Fruit fly (Drosophila melanogaster) whole organism: ENCODE results near the gene CG13409.

Experiments used
- CG8478 ChIP-seq: fragments of >200 bp; optimal IDR thresholded peaks from 2 replicates; lab custom pipeline; 2018; ENCODE audit warnings: inconsistent platforms
- Dll ChIP-seq: fragments of >200 bp; optimal IDR thresholded peaks from 2 replicates; lab custom pipeline; 2017
- EcR ChIP-seq, 2 experiments: fragments of >200 bp; optimal IDR thresholded peaks; 2 replicates each; lab custom pipeline; 2017; ENCODE audit warnings: missing biosample characterization in 2 of 2, missing genetic modification characterization in 2 of 2, missing genetic modification reagents in 2 of 2
- pan ChIP-seq: fragments of >200 bp; optimal IDR thresholded peaks from 2 replicates; lab custom pipeline; 2017
- psq ChIP-seq: fragments of >200 bp; optimal IDR thresholded peaks from 2 replicates; lab custom pipeline; 2017
- usp ChIP-seq: fragments of >200 bp; optimal IDR thresholded peaks from 2 replicates; lab custom pipeline; 2017; ENCODE audit warnings: missing biosample characterization, missing genetic modification characterization, mixed read lengths

The CG13409 gene

dm6 chr3R:22047412-22047811, 15.7 kb upstream of the CG13409 start:
- TF ChIP-seq EcR (GFP tag; optimal IDR thresholded peaks at IDR 0.05; lab: Kevin White, UChicago) (no peak), pan (no peak), psq (no peak), Dll (no peak), usp (GFP tag; lab: Kevin White, UChicago) (no peak), CG8478 (lab: Kevin White, UChicago) (no peak)

- no peak for TF ChIP-seq psq
- no peak for TF ChIP-seq pan
- TF ChIP-seq usp (GFP tag; lab: Kevin White, UChicago) = no peak
- no peak for TF ChIP-seq Dll
- TF ChIP-seq CG8478 (lab: Kevin White, UChicago) = no peak
- no peak for TF ChIP-seq EcR (GFP tag; optimal IDR thresholded peaks at IDR 0.05; lab: Kevin White, UChicago)
Observed at dm6 chr3R:22046723-22047122, 15.0 kb upstream of the CG13409 start.

DNA sequence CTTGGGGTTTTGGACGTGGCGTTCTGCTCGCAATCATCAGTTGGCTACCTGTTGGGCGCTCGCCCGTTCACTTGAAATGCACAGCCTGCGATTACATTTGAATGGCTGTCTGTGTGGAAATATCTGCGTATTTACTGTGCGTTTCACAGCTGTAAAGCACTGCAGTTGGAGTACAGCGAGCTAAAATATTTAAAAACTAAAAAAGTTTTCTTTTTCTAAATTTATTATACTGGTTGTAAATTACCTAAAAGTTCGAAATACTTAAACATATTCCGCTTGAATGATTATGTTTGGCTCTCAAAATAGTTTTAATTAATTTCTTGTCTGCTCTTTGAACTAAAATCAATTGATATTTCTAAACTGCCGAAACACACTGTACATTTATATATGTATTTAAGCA, 14.5 kb upstream of the CG13409 start:
- TF ChIP-seq Dll (no peak), psq (no peak), CG8478 (lab: Kevin White, UChicago) (no peak)

- TF ChIP-seq CG8478 (lab: Kevin White, UChicago) = no peak
- no peak for TF ChIP-seq usp (GFP tag; lab: Kevin White, UChicago)
- TF ChIP-seq Dll = no peak
- TF ChIP-seq psq = no peak
- no peak for TF ChIP-seq pan
- TF ChIP-seq EcR (GFP tag; optimal IDR thresholded peaks at IDR 0.05; lab: Kevin White, UChicago) = no peak
Observed at dm6 chr3R:22044443-22044970, 12.8 kb upstream of the CG13409 start.

DNA sequence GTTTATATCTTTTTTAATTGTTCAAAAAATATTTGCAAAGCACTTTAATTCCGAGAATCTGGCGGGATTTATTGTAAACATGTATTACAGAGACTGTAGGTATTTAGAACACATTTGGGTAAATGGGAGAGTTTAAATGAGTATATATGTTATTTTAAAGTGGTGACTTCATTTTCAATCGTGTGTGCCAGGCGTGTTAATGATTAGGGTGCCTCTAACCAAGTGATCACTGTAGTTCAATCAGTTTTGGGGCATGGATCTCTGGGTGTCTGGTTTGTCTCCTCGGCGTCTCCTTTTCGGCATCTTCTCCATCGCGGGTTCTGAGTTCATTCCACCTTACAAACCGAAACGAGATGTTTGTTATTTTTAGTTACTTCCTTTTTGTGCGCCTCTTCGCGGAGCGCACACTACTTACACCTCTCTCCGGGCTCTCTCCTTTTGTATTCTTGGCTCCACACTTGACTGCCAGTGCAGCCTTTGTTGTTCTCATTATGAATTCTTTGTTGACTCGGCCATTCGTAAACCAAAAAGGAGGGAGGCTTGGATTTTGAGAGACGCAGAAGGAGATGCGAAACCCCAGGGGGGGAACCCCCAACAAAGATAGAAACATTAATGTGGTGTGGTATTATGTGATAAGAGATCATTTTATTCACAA, 12.2 kb upstream of the CG13409 start:
- TF ChIP-seq EcR (GFP tag; optimal IDR thresholded peaks at IDR 0.05; lab: Kevin White, UChicago) (peak; percentile 8 to 74), pan (no peak)

DNA sequence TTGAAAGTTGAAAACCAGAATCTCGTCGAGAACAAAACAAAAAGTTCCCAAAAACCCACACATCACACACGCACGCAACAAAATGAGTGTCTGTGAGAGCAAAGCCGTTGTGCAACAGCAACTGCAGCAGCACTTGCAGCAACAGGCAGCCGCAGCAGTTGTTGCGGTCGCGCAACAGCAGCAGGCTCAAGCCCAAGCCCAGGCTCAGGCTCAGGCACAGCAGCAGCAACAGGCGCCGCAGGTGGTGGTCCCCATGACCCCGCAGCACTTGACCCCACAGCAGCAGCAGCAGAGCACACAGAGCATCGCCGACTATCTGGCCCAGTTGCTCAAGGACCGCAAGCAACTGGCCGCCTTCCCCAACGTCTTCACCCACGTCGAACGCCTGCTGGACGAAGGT, 11.3 kb upstream of the CG13409 start:
- TF ChIP-seq psq = no peak
- TF ChIP-seq usp (GFP tag; lab: Kevin White, UChicago) = no peak
- TF ChIP-seq pan = no peak
- no peak for TF ChIP-seq CG8478 (lab: Kevin White, UChicago)
- no peak for TF ChIP-seq Dll
- no peak for TF ChIP-seq EcR (GFP tag; optimal IDR thresholded peaks at IDR 0.05; lab: Kevin White, UChicago)

- TF ChIP-seq psq (no peak), pan (no peak), Dll (no peak), EcR (GFP tag; optimal IDR thresholded peaks at IDR 0.05; lab: Kevin White, UChicago) (no peak), usp (GFP tag; lab: Kevin White, UChicago) (no peak), CG8478 (lab: Kevin White, UChicago) (no peak)
Observed at dm6 chr3R:22042283-22042875, 10.7 kb upstream of the CG13409 start.

DNA sequence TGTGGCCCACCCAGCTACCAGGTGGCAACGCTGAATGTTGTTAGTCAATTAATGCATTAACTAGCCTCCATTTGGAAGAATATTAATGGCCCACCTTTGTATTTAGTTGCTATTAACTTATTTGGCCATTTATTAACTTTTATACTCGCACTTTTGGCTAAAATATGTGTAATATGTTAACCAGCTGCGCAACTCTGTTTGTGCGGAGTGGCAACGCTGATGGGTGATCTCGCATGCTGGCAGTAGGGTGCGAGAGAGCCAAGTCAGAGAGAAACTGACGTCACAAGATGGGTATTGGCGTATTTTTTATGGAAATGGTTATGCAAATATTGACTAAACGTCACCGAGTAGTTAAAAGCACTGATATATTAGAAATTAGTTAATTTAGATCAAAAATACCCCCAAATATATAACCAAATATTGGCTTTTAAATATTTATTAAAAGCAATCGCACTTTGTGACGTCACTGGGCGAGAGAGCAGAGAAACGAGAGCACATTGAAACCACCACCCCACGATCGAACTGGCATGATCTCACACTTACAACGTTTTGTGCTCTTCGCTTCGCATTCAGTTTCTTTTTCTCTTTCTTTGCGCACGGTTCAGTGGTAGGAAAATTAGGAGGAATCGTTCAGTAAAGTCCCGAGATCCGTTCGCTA, 10.1 kb upstream of the CG13409 start, which contains the start of gene how:
how (plus strand) TSS at position 567 of the 658 bp plus-strand sequence.
- TF ChIP-seq psq = no peak
- peak; percentile 43 for TF ChIP-seq Dll

DNA sequence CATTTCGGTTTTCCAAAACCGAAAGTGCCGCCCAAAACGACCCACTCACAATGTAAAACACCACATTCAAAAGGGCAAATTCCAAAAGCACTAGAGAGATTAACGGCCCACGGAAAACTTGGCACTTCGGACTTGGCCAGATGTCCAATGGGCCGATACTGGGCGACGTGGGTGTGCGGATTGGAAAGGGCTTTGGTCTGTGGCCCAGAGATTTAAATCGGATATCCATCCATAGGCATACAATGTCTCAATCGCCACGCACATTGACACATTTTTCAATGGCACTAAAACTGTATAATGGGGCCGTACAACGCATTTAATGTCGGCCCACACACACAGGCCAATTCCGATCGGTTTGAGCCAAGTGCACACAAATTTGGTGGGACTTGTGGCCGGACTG, 8.7 kb upstream of the CG13409 start:
- TF ChIP-seq Dll (no peak), CG8478 (lab: Kevin White, UChicago) (no peak)

DNA sequence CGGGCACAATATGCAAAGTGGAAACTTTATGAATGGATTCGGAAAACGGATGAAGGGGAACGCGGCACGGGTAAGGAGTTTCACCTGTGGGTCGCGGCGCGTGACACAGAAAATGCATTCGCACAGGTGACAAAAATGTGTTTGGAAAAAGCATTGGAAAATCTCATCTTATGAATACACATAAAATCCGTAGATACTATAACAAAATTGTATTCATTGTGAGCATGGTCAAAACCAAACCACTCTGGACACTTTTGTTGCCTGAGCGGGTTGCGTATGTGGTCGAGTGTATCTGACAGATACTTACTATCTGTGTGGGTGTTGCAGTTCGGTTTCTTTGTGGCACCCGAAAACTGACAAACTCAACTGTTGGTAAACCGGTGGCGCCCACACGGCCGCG, 7.8 kb upstream of the CG13409 start:
- TF ChIP-seq usp (GFP tag; lab: Kevin White, UChicago) (no peak), pan (no peak), psq (no peak), Dll (no peak), EcR (GFP tag; optimal IDR thresholded peaks at IDR 0.05; lab: Kevin White, UChicago) (no peak), CG8478 (lab: Kevin White, UChicago) (no peak)

DNA sequence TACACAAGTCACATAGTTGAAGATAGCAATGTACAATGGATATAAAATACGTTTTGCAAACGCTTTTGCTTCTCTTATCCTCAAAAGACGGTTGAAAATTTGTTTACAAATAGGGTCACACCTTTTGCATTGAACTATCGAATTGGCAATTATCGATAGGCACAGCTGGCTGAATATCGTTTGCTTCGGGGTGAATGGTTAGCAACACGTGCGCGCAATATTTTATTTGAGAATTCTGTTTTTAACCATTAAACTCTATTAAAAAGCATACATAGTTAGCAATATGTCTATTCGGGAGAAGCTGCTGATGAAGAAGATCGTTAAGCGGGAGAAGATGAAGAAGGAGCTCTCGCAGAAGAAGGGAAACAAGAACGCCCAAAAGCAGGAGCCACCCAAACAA, 3.9 kb upstream of the CG13409 start:
- no peak for TF ChIP-seq Dll
- TF ChIP-seq EcR (GFP tag; optimal IDR thresholded peaks at IDR 0.05; lab: Kevin White, UChicago) = no peak
- TF ChIP-seq CG8478 (lab: Kevin White, UChicago) = no peak
- TF ChIP-seq pan = no peak
- TF ChIP-seq psq = no peak
- TF ChIP-seq usp (GFP tag; lab: Kevin White, UChicago) = no peak

- TF ChIP-seq Dll (no peak), psq (no peak), EcR (GFP tag; optimal IDR thresholded peaks at IDR 0.05; lab: Kevin White, UChicago) (no peak), CG8478 (lab: Kevin White, UChicago) (no peak), pan (no peak), usp (GFP tag; lab: Kevin White, UChicago) (no peak)
Observed at dm6 chr3R:22034160-22034742, 2.6 kb upstream of the CG13409 start, which contains the start of the genes CG45099, CG6015, pit and Fadd. Gene CG45099, minus strand, starts transcription at chr3R:22034286. Gene CG6015, minus strand, starts transcription at chr3R:22034286. Gene pit, plus strand, starts transcription at chr3R:22034298. Gene Fadd, plus strand, starts transcription at chr3R:22034455.

DNA sequence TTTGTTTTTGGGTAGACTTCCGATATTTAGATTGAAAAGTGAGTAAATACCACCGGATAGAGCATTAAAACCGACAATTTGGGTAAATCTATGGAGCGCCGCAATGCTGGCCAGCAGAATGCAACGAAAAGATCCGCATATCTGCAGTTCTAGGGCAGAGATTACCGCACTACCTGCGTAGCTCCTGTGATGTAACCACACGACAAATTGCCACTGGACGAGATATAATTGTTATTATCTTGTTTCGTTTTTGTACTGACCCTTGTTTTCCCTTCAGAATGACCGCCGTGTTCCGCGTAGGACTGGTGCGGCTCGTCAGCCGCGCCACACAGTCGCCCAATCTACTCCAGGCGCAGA, 4.0 kb downstream of the CG13409 start:
- TF ChIP-seq psq (no peak), CG8478 (lab: Kevin White, UChicago) (no peak), usp (GFP tag; lab: Kevin White, UChicago) (no peak), Dll (no peak), pan (no peak), EcR (GFP tag; optimal IDR thresholded peaks at IDR 0.05; lab: Kevin White, UChicago) (no peak)
